Fruit fly (Drosophila melanogaster): ENCODE measurements around the gene Polr2C.
A peak's percentile ranks its signal among the peaks of the same experiment; 100 is the strongest.

Gene Polr2C

dm6 chr2L:13829540-13829939 lies 3.6 kb upstream of the Polr2C start, which contains the start of the genes Arpc1 and Orc5 (continued):
- TF ChIP-seq nerfin-1 (tag; optimal IDR thresholded peaks at IDR 0.05) (peak; percentile 18), Myb (GFP tag; optimal IDR thresholded peaks at IDR 0.05) (peak; percentile 83), stwl (tag; optimal IDR thresholded peaks at IDR 0.05) (peak; percentile 48), CG11456 (GFP tag; IDR thresholded peaks at IDR 0.05) (no peak), croc (GFP tag; conservative IDR thresholded peaks at IDR 0.05) (no peak), bbx (GFP tag; IDR thresholded peaks at IDR 0.05; ENCODE audit: partially characterized antibody) (peak; percentile 91), da (GFP tag; optimal IDR thresholded peaks at IDR 0.05) (no peak), zen (tag; optimal IDR thresholded peaks at IDR 0.05) (peak; percentile 40), Oli (tag; optimal IDR thresholded peaks at IDR 0.05) (no peak), org-1 (GFP tag; optimal IDR thresholded peaks at IDR 0.05) (no peak), run (tag; optimal IDR thresholded peaks at IDR 0.05) (no peak)

dm6 chr2L:13835002-13835910 lies 2.1 kb downstream of the Polr2C start, which contains the start of the genes mRpS23 and CenG1A:
mRpS23 (minus strand) TSS chr2L:13835072.
CenG1A (plus strand) TSS chr2L:13835564.
- TF ChIP-seq CG32767 (GFP tag; IDR thresholded peaks at IDR 0.05) (peak; percentile 100), CrebB (tag; optimal IDR thresholded peaks at IDR 0.05) (peak; percentile 100), onecut (GFP tag; IDR thresholded peaks at IDR 0.05) (peak; percentile 99), CHES-1-like (GFP tag; optimal IDR thresholded peaks at IDR 0.05) (peak; percentile 100), Adf1 (GFP tag; IDR thresholded peaks at IDR 0.05) (peak; percentile 95), CG34224 (GFP tag; IDR thresholded peaks at IDR 0.05; ENCODE audit: partially characterized antibody) (peak; percentile 81), CG9215 (GFP tag; IDR thresholded peaks at IDR 0.05) (peak; percentile 99), Hr3 (GFP tag; optimal IDR thresholded peaks at IDR 0.05) (peak; percentile 100), Bteb2 (GFP tag; optimal IDR thresholded peaks at IDR 0.05) (peak; percentile 100), CG12104 (GFP tag; optimal IDR thresholded peaks at IDR 0.05) (peak; percentile 99), sd (tag; optimal IDR thresholded peaks at IDR 0.05) (peak; percentile 99), seq (GFP tag; IDR thresholded peaks at IDR 0.05) (peak; percentile 100), ken (GFP tag; IDR thresholded peaks at IDR 0.05) (peak; percentile 100), CG5245 (GFP tag; optimal IDR thresholded peaks at IDR 0.05) (peak; percentile 100), vvl (GFP tag; IDR thresholded peaks at IDR 0.05) (peak; percentile 100), NFAT (GFP tag; IDR thresholded peaks at IDR 0.05) (peak; percentile 100), bigmax (GFP tag; optimal IDR thresholded peaks at IDR 0.05) (peak; percentile 89), Myb (GFP tag; optimal IDR thresholded peaks at IDR 0.05) (peak; percentile 96), pum (GFP tag; optimal IDR thresholded peaks at IDR 0.05) (peak; percentile 100), prd (optimal IDR thresholded peaks at IDR 0.05) (no peak), prd (GFP tag; IDR thresholded peaks at IDR 0.05) (peak; percentile 100), Elba2 (GFP tag; optimal IDR thresholded peaks at IDR 0.05) (peak; percentile 99), CG11085 (GFP tag; IDR thresholded peaks at IDR 0.05) (peak; percentile 99), luna (GFP tag; optimal IDR thresholded peaks at IDR 0.05) (peak; percentile 99), ato (GFP tag; IDR thresholded peaks at IDR 0.05; ENCODE audit: partially characterized antibody) (0 out of 2 replicates have a peak, but pooled peaks have one; percentile 33), GATAe (GFP tag; conservative IDR thresholded peaks at IDR 0.05) (peak; percentile 99), Oli (tag; optimal IDR thresholded peaks at IDR 0.05) (peak; percentile 100), da (GFP tag; optimal IDR thresholded peaks at IDR 0.05) (peak; percentile 99), Dip3 (GFP tag; optimal IDR thresholded peaks at IDR 0.05) (peak; percentile 100), HHEX (GFP tag; optimal IDR thresholded peaks at IDR 0.05) (peak; percentile 100), zf30C (GFP tag; optimal IDR thresholded peaks at IDR 0.05) (peak; percentile 60), CG11504 (tag; optimal IDR thresholded peaks at IDR 0.05) (peak; percentile 99), CG31441 (GFP tag; IDR thresholded peaks at IDR 0.05) (peak; percentile 99), ro (GFP tag; IDR thresholded peaks at IDR 0.05) (peak; percentile 99), CG13123 (GFP tag; optimal IDR thresholded peaks at IDR 0.05) (peak; percentile 99), jing (GFP tag; optimal IDR thresholded peaks at IDR 0.05) (peak; percentile 100), crp (GFP tag; optimal IDR thresholded peaks at IDR 0.05) (peak; percentile 52 to 78), CG34376 (GFP tag; optimal IDR thresholded peaks at IDR 0.05) (peak; percentile 99), Dp (GFP tag; optimal IDR thresholded peaks at IDR 0.05) (peak; percentile 60)

Measured in whole organism, embryonic.